Worm (Caenorhabditis elegans): ENCODE measurements around the gene R02F11.1.

R02F11.1 gene

DNA sequence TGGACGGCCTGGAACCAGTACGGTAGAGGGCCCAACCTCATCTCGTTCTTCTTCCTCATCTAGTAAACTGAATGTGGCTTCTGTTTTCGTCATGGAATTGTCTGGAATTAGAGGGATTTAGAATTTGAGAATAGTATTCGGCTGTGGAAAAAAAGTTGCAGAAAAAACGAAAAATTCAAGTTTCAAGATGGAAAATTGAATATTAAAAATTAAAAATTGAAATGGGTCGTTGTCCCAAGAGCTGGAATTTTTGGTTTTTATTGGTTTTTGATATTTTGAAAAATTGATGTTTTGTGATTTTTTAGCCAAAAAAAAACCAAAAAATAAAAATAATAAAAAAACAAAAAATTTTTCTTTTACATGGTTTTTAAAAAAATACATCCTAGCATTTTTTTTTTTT lies 5.0 kb downstream of the R02F11.1 start, which contains the start of gene R02F11.3:
TSS of gene R02F11.3 (minus strand) at position 101 of the 400 bp plus-strand sequence.
- TF ChIP-seq ztf-11 (tag; optimal IDR thresholded peaks at IDR 0.05) (no peak), nhr-129 (tag; optimal IDR thresholded peaks at IDR 0.05) (no peak), sma-9 (GFP tag; optimal IDR thresholded peaks at IDR 0.05) (no peak), sma-9 (tag; optimal IDR thresholded peaks at IDR 0.05) (no peak), lin-39 (tag; optimal IDR thresholded peaks at IDR 0.05) (no peak), F13H6.1 (tag; optimal IDR thresholded peaks at IDR 0.05) (no peak)

DNA sequence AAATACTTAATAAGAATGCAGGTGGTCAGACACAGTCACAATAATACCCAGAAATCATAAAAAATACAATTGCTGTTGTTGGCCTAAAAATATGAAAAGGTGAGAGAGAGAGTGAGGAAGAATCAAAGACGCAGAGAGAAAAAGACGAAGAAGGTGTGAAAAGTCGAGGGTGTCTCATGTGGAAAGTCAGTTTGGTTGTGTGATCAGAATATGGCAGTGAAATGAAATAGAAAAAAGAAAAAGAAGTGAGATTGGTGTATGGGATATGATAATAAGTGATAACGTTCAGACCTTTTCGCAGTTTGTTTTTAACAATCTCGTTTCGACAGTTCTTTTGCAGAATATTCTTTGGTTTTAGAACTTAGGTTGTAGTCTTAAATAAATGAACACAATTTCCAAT lies 6.0 kb downstream of the R02F11.1 start:
- TF ChIP-seq lsy-2 (tag; optimal IDR thresholded peaks at IDR 0.05) = no peak
- TF ChIP-seq unc-62 (GFP tag; optimal IDR thresholded peaks at IDR 0.05) = no peak
- TF ChIP-seq mdl-1 (tag; optimal IDR thresholded peaks at IDR 0.05) = no peak
- TF ChIP-seq ztf-4 (tag; optimal IDR thresholded peaks at IDR 0.05) = peak; percentile 22
- peak; percentile 1 for TF ChIP-seq blmp-1 (tag; optimal IDR thresholded peaks at IDR 0.05; ENCODE audit: insufficient read depth)
- TF ChIP-seq dmd-4 (tag; optimal IDR thresholded peaks at IDR 0.05) = no peak
- no peak for TF ChIP-seq mab-5 (tag; optimal IDR thresholded peaks at IDR 0.05)
- no peak for TF ChIP-seq ztf-11 (tag; optimal IDR thresholded peaks at IDR 0.05)

DNA sequence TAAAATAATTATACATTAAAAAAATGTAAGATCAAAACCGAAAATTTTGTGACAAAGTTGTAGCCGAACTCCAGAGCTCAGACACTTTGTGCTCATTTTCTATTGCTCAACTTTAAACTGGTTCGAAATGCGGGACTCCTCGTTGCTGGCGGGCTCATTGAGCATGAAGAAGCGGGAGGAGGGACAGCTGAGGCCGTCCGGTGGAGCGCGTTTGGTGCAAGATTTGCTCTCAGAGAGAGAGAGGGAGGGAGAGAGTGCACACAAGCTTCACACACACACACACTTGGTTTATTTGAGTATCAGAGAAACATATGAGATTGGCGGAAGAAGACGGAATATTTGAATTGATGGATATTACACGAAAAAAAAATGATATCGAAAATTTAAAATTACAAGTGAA lies 9.8 kb downstream of the R02F11.1 start:
- no peak for TF ChIP-seq ZK546.5 (tag; optimal IDR thresholded peaks at IDR 0.05)
- TF ChIP-seq lin-39 (tag; optimal IDR thresholded peaks at IDR 0.05) = no peak
- no peak for TF ChIP-seq elt-1 (tag; optimal IDR thresholded peaks at IDR 0.05)
- TF ChIP-seq aly-2 (tag; optimal IDR thresholded peaks at IDR 0.05) = no peak
- peak; percentile 31 for TF ChIP-seq Y55F3AM.14 (GFP tag; optimal IDR thresholded peaks at IDR 0.05)
- TF ChIP-seq blmp-1 (tag; optimal IDR thresholded peaks at IDR 0.05; ENCODE audit: insufficient read depth) = no peak
- no peak for TF ChIP-seq ama-1 (optimal IDR thresholded peaks at IDR 0.05)
- no peak for TF ChIP-seq R02D3.7 (tag; optimal IDR thresholded peaks at IDR 0.05)
- TF ChIP-seq nhr-12 (tag; optimal IDR thresholded peaks at IDR 0.05) = no peak
- TF ChIP-seq dmd-4 (tag; optimal IDR thresholded peaks at IDR 0.05) = no peak
- TF ChIP-seq ceh-82 (tag; optimal IDR thresholded peaks at IDR 0.05) = no peak
- TF ChIP-seq snpc-4 (tag; optimal IDR thresholded peaks at IDR 0.05) = no peak
- peak; percentile 49 for TF ChIP-seq F13H6.1 (tag; optimal IDR thresholded peaks at IDR 0.05)
- TF ChIP-seq fos-1 (tag; optimal IDR thresholded peaks at IDR 0.05) = no peak
- peak; percentile 59 for TF ChIP-seq zag-1 (tag; optimal IDR thresholded peaks at IDR 0.05)
- peak; percentile 48 for TF ChIP-seq lin-13 (GFP tag; optimal IDR thresholded peaks at IDR 0.05)
- no peak for TF ChIP-seq nhr-11 (tag; optimal IDR thresholded peaks at IDR 0.05)
- TF ChIP-seq C34F6.9 (tag; optimal IDR thresholded peaks at IDR 0.05) = peak; percentile 76
- TF ChIP-seq elt-3 (tag; optimal IDR thresholded peaks at IDR 0.05) = no peak
- no peak for TF ChIP-seq ztf-4 (tag; optimal IDR thresholded peaks at IDR 0.05)
- TF ChIP-seq lsy-2 (tag; optimal IDR thresholded peaks at IDR 0.05) = peak in 1 of 2 experiments; percentile 55
- no peak for TF ChIP-seq unc-62 (GFP tag; optimal IDR thresholded peaks at IDR 0.05)
- TF ChIP-seq gmeb-1 (tag; optimal IDR thresholded peaks at IDR 0.05) = no peak
- TF ChIP-seq egl-27 (tag; optimal IDR thresholded peaks at IDR 0.05) = no peak
- TF ChIP-seq mbf-1 (tag; optimal IDR thresholded peaks at IDR 0.05) = no peak
- TF ChIP-seq peb-1 (tag; optimal IDR thresholded peaks at IDR 0.05) = no peak
- no peak for TF ChIP-seq unc-39 (tag; optimal IDR thresholded peaks at IDR 0.05)
- TF ChIP-seq crh-2 (tag; optimal IDR thresholded peaks at IDR 0.05) = peak; percentile 8
- no peak for TF ChIP-seq nhr-21 (tag; optimal IDR thresholded peaks at IDR 0.05)
- no peak for TF ChIP-seq ceh-16 (tag; optimal IDR thresholded peaks at IDR 0.05)
- TF ChIP-seq skn-1 (tag; optimal IDR thresholded peaks at IDR 0.05) = no peak
- TF ChIP-seq sem-4 (tag; optimal IDR thresholded peaks at IDR 0.05) = no peak
- no peak for TF ChIP-seq mdl-1 (tag; optimal IDR thresholded peaks at IDR 0.05)
- no peak for TF ChIP-seq nhr-23 (tag; optimal IDR thresholded peaks at IDR 0.05)
- TF ChIP-seq nhr-10 (tag; optimal IDR thresholded peaks at IDR 0.05) = no peak
- TF ChIP-seq lin-11 (tag; optimal IDR thresholded peaks at IDR 0.05) = peak; percentile 41
- no peak for TF ChIP-seq nhr-25 (tag; optimal IDR thresholded peaks at IDR 0.05)
- TF ChIP-seq sma-3 (GFP tag; optimal IDR thresholded peaks at IDR 0.05) = no peak
- TF ChIP-seq mab-5 (tag; optimal IDR thresholded peaks at IDR 0.05) = no peak
- no peak for TF ChIP-seq sma-9 (GFP tag; optimal IDR thresholded peaks at IDR 0.05)
- no peak for TF ChIP-seq sma-9 (tag; optimal IDR thresholded peaks at IDR 0.05)
- TF ChIP-seq alr-1 (tag; optimal IDR thresholded peaks at IDR 0.05) = no peak
- TF ChIP-seq ztf-11 (tag; optimal IDR thresholded peaks at IDR 0.05) = no peak
- no peak for TF ChIP-seq ztf-1 (GFP tag; conservative IDR thresholded peaks at IDR 0.05)
- no peak for TF ChIP-seq nhr-237 (tag; optimal IDR thresholded peaks at IDR 0.05)
- TF ChIP-seq nhr-77 (tag; optimal IDR thresholded peaks at IDR 0.05) = no peak
- TF ChIP-seq nhr-129 (tag; optimal IDR thresholded peaks at IDR 0.05) = peak; percentile 67
- no peak for TF ChIP-seq nhr-6 (tag; optimal IDR thresholded peaks at IDR 0.05)
- peak; percentile 81 for TF ChIP-seq unc-55 (GFP tag; optimal IDR thresholded peaks at IDR 0.05)

All from whole organism, L2 larva.